Worm (Caenorhabditis elegans) whole organism, L1 larva: ENCODE results near the gene pelo-1.

Source experiments
- ets-5 ChIP-seq: fragments of 200-800 bp; sonication (Bioruptor generic); IDR thresholded peaks from 2 replicates; pipeline ENCODE4 v1.3.6; 2022; ENCODE audit warnings: missing genetic modification characterization, missing compliant biosample characterization
- fkh-4 ChIP-seq: sonication (generic microtip); optimal IDR thresholded peaks from 2 replicates; lab custom pipeline; 2016; ENCODE audit warnings: missing compliant biosample characterization, missing genetic modification characterization, borderline replicate concordance
- hpl-2 ChIP-seq: fragments of 150-350 bp; optimal IDR thresholded peaks from 2 replicates; lab custom pipeline; 2014; ENCODE audit warnings: missing biosample characterization, missing genetic modification reagents, missing genetic modification characterization

Gene pelo-1

DNA sequence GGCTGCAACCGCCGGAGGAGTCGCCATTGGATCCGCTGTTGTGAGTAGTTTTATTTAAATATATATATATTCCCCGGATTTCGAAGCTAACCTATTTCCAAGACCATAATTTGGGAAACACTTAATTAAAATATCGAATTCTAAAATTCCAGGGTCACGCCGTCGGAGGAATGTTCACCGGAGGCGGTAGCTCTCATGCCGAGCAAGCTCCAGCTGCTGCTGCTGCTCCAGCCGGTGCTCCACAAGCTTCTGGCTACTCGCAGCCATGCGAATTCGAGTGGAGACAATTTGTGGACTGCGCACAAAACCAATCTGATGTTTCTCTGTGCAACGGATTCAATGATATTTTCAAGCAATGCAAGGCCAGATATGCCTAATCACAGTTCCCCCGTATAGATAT, 51.7 kb downstream of the pelo-1 start (continued):
- TF ChIP-seq fkh-4 (tag; lab: Kevin White, UChicago) (no peak), ets-5 (GFP tag; lab: Robert Waterston, UW) (no peak), hpl-2 (GFP tag; lab: Kevin White, UChicago) (no peak)
